Worm (Caenorhabditis elegans) whole organism, L4 larva: ENCODE measurements around the gene ifta-2.

ENCODE experiments used
- D1046.2 ChIP-seq: fragments of 200-800 bp; sonication (Bioruptor generic); IDR thresholded peaks from 2 replicates; pipeline ENCODE4 v1.3.6; 2022; ENCODE audit warnings: missing genetic modification characterization, missing compliant biosample characterization
- F10B5.3 ChIP-seq: sonication (generic microtip); optimal IDR thresholded peaks from 2 replicates; lab custom pipeline; 2016; ENCODE audit warnings: mild to moderate bottlenecking, missing genetic modification characterization, missing compliant biosample characterization
- F49E8.2 ChIP-seq: sonication (generic microtip); optimal IDR thresholded peaks from 2 replicates; lab custom pipeline; 2016; ENCODE audit warnings: missing compliant biosample characterization, mild to moderate bottlenecking, missing genetic modification characterization, borderline replicate concordance
- R02D3.7 ChIP-seq: fragments of 150-350 bp; sonication (generic microtip); optimal IDR thresholded peaks from 3 replicates; lab custom pipeline; 2014; ENCODE audit warnings: missing biosample characterization, missing genetic modification characterization
- T20F7.1 ChIP-seq: fragments of 200-800 bp; sonication (Bioruptor generic); optimal IDR thresholded peaks from 2 replicates; lab custom pipeline; 2018; ENCODE audit warnings: mild to moderate bottlenecking, missing genetic modification characterization, missing compliant biosample characterization
- Y105C5A.15 ChIP-seq: fragments of 200-800 bp; sonication (Bioruptor generic); IDR thresholded peaks from 2 replicates; pipeline ENCODE4 v1.3.6; 2022; ENCODE audit warnings: missing genetic modification characterization, missing compliant biosample characterization
- Y75B8A.6 ChIP-seq: fragments of 200-800 bp; sonication (Bioruptor generic); IDR thresholded peaks from 2 replicates; pipeline ENCODE4 v1.3.6; 2022; ENCODE audit warnings: missing genetic modification reagents, missing genetic modification characterization, missing compliant biosample characterization
- ZK546.5 ChIP-seq, 2 experiments: sonication (generic microtip); optimal IDR thresholded peaks; 2 replicates each; lab custom pipeline; 2017; ENCODE audit warnings: missing biosample characterization in 2 of 2, missing genetic modification characterization in 2 of 2
- aly-2 ChIP-seq: sonication (generic microtip); optimal IDR thresholded peaks from 2 replicates; lab custom pipeline; 2018; ENCODE audit warnings: missing biosample characterization, missing genetic modification characterization
- ama-1 ChIP-seq: fragments of 150-350 bp; optimal IDR thresholded peaks from 2 replicates; lab custom pipeline; 2014; ENCODE audit warnings: inconsistent platforms, mixed read lengths
- attf-4 ChIP-seq: sonication (generic microtip); optimal IDR thresholded peaks from 3 replicates; lab custom pipeline; 2017; ENCODE audit warnings: missing biosample characterization, missing genetic modification characterization
- ceh-28 ChIP-seq: fragments of 150-350 bp; optimal IDR thresholded peaks from 2 replicates; lab custom pipeline; 2014; ENCODE audit warnings: missing biosample characterization, missing genetic modification reagents, missing genetic modification characterization
- ceh-44 ChIP-seq: fragments of 200-800 bp; sonication (Bioruptor generic); IDR thresholded peaks from 2 replicates; pipeline ENCODE4 v1.3.6; 2022; ENCODE audit warnings: missing genetic modification reagents, missing genetic modification characterization, missing compliant biosample characterization
- ceh-62 ChIP-seq: sonication (generic microtip); optimal IDR thresholded peaks from 2 replicates; lab custom pipeline; 2017; ENCODE audit warnings: missing biosample characterization, missing genetic modification characterization
- ceh-82 ChIP-seq: sonication (generic microtip); optimal IDR thresholded peaks from 2 replicates; lab custom pipeline; 2017; ENCODE audit warnings: missing biosample characterization, missing genetic modification characterization
- cey-2 ChIP-seq: sonication (generic microtip); optimal IDR thresholded peaks from 3 replicates; lab custom pipeline; 2017; ENCODE audit warnings: missing genetic modification characterization, mild to moderate bottlenecking, missing compliant biosample characterization, antibody characterized with exemption, borderline replicate concordance; ENCODE audit not compliant: insufficient read depth
- daf-12 ChIP-seq: fragments of 150-350 bp; optimal IDR thresholded peaks from 2 replicates; lab custom pipeline; 2014; ENCODE audit warnings: missing biosample characterization, missing genetic modification reagents, missing genetic modification characterization
- daf-16 ChIP-seq, 3 experiments: sonication (generic microtip); optimal IDR thresholded peaks; 2 replicates each; lab custom pipeline; 2016 to 2017; ENCODE audit warnings: missing genetic modification characterization in 3 of 3, missing genetic modification reagents in 3 of 3, mild to moderate bottlenecking in 2 of 3, missing compliant biosample characterization in 2 of 3, missing biosample characterization in 1 of 3, moderate library complexity in 1 of 3
- daf-19 ChIP-seq: fragments of 200-800 bp; sonication (Bioruptor generic); conservative IDR thresholded peaks from 2 replicates; pipeline ENCODE4 v1.3.6; 2022; ENCODE audit warnings: missing genetic modification characterization, missing compliant biosample characterization
- daf-8 ChIP-seq: fragments of 200-800 bp; sonication (Bioruptor generic); IDR thresholded peaks from 2 replicates; pipeline ENCODE4 v1.3.6; 2022; ENCODE audit warnings: missing genetic modification characterization, missing compliant biosample characterization
- dmd-6 ChIP-seq: fragments of 200-800 bp; sonication (Bioruptor generic); IDR thresholded peaks from 2 replicates; pipeline ENCODE4 v1.3.6; 2022; ENCODE audit warnings: missing genetic modification reagents, missing genetic modification characterization, missing compliant biosample characterization
- dmd-8 ChIP-seq: fragments of 200-800 bp; sonication (Bioruptor generic); IDR thresholded peaks from 2 replicates; pipeline ENCODE4 v1.3.6; 2022; ENCODE audit warnings: missing genetic modification characterization, missing compliant biosample characterization
- dpl-1 ChIP-seq: fragments of 150-350 bp; optimal IDR thresholded peaks from 2 replicates; lab custom pipeline; 2014; ENCODE audit warnings: missing biosample characterization, missing genetic modification reagents, missing genetic modification characterization
- dve-1 ChIP-seq: sonication (generic microtip); optimal IDR thresholded peaks from 2 replicates; lab custom pipeline; 2017; ENCODE audit warnings: antibody characterized with exemption, mild to moderate bottlenecking, missing genetic modification characterization, missing compliant biosample characterization; ENCODE audit not compliant: insufficient read depth
- fkh-10 ChIP-seq: fragments of 150-350 bp; optimal IDR thresholded peaks from 2 replicates; lab custom pipeline; 2014; ENCODE audit warnings: missing biosample characterization, missing genetic modification reagents, missing genetic modification characterization
- fos-1 ChIP-seq: fragments of 150-350 bp; optimal IDR thresholded peaks from 2 replicates; lab custom pipeline; 2014; ENCODE audit warnings: missing biosample characterization, missing genetic modification characterization
- hif-1 ChIP-seq, 2 experiments: sonication (generic microtip); optimal IDR thresholded peaks; 2 replicates each; lab custom pipeline; 2016 to 2017; ENCODE audit warnings: missing compliant biosample characterization in 2 of 2, missing genetic modification characterization in 2 of 2, missing genetic modification reagents in 2 of 2, missing genotype in 2 of 2, mild to moderate bottlenecking in 1 of 2
- hlh-11 ChIP-seq: fragments of 200-800 bp; sonication (Bioruptor generic); optimal IDR thresholded peaks from 2 replicates; lab custom pipeline; 2018; ENCODE audit warnings: mild to moderate bottlenecking, missing genetic modification characterization, missing compliant biosample characterization
- jun-1 ChIP-seq: fragments of 150-350 bp; optimal IDR thresholded peaks from 2 replicates; lab custom pipeline; 2014; ENCODE audit warnings: missing biosample characterization, missing genetic modification reagents, missing genetic modification characterization
- lim-7 ChIP-seq: fragments of 200-800 bp; sonication (Bioruptor generic); IDR thresholded peaks from 2 replicates; pipeline ENCODE4 v1.3.6; 2022; ENCODE audit warnings: missing genetic modification characterization, missing compliant biosample characterization
- lin-1 ChIP-seq: fragments of 200-800 bp; sonication (Bioruptor generic); IDR thresholded peaks from 2 replicates; pipeline ENCODE4 v1.3.6; 2022; ENCODE audit warnings: missing genetic modification reagents, missing genetic modification characterization, missing compliant biosample characterization
- lin-13 ChIP-seq: fragments of 150-350 bp; optimal IDR thresholded peaks from 2 replicates; lab custom pipeline; 2014; ENCODE audit warnings: missing biosample characterization, missing genetic modification reagents, missing genetic modification characterization
- lir-3 ChIP-seq: sonication (generic microtip); optimal IDR thresholded peaks from 2 replicates; lab custom pipeline; 2016; ENCODE audit warnings: mild to moderate bottlenecking, missing genetic modification characterization, missing compliant biosample characterization
- madf-5 ChIP-seq, 2 experiments: fragments of 200-800 bp; sonication (Bioruptor generic); IDR thresholded peaks; 2 replicates each; pipeline ENCODE4 v1.3.6; 2022; ENCODE audit warnings: missing compliant biosample characterization in 2 of 2, missing genetic modification characterization in 2 of 2
- madf-9 ChIP-seq: fragments of 200-800 bp; sonication (Bioruptor generic); conservative IDR thresholded peaks from 2 replicates; pipeline ENCODE4 v1.3.6; 2022; ENCODE audit warnings: missing genetic modification reagents, missing genetic modification characterization, missing compliant biosample characterization
- mdl-1 ChIP-seq, 2 experiments: fragments of 150-350 bp in 1 of 2; sonication (generic microtip) in 1 of 2; optimal IDR thresholded peaks; 2 replicates each; lab custom pipeline; 2014 to 2017; ENCODE audit warnings: missing biosample characterization in 2 of 2, missing genetic modification characterization in 2 of 2
- mes-2 ChIP-seq: sonication (generic microtip); optimal IDR thresholded peaks from 2 replicates; lab custom pipeline; 2016; ENCODE audit warnings: missing genotype, mild to moderate bottlenecking, missing genetic modification characterization, missing compliant biosample characterization; ENCODE audit not compliant: poor library complexity, severe bottlenecking
- nhr-102 ChIP-seq: sonication (generic microtip); optimal IDR thresholded peaks from 2 replicates; lab custom pipeline; 2016; ENCODE audit warnings: mild to moderate bottlenecking, missing genetic modification characterization, moderate library complexity, missing compliant biosample characterization
- nhr-237 ChIP-seq: sonication (generic microtip); optimal IDR thresholded peaks from 2 replicates; lab custom pipeline; 2017; ENCODE audit warnings: missing biosample characterization, missing genetic modification characterization
- nhr-25 ChIP-seq: sonication (generic microtip); optimal IDR thresholded peaks from 2 replicates; lab custom pipeline; 2017; ENCODE audit warnings: missing genetic modification characterization, mild to moderate bottlenecking, missing compliant biosample characterization, antibody characterized with exemption, moderate library complexity, borderline replicate concordance; ENCODE audit not compliant: insufficient read depth
- nhr-42 ChIP-seq: fragments of 200-800 bp; sonication (Bioruptor generic); IDR thresholded peaks from 2 replicates; pipeline ENCODE4 v1.3.6; 2022; ENCODE audit warnings: missing genetic modification characterization, missing compliant biosample characterization
- nhr-48 ChIP-seq: sonication (generic microtip); optimal IDR thresholded peaks from 2 replicates; lab custom pipeline; 2016; ENCODE audit warnings: mild to moderate bottlenecking, missing genetic modification characterization, missing compliant biosample characterization
- nhr-76 ChIP-seq: fragments of 150-350 bp; optimal IDR thresholded peaks from 2 replicates; lab custom pipeline; 2014; ENCODE audit warnings: missing biosample characterization, missing genetic modification characterization
- pqm-1 ChIP-seq: sonication (generic microtip); optimal IDR thresholded peaks from 2 replicates; lab custom pipeline; 2017; ENCODE audit warnings: missing biosample characterization, missing genetic modification characterization
- saeg-2 ChIP-seq: fragments of 200-800 bp; sonication (Bioruptor generic); IDR thresholded peaks from 2 replicates; pipeline ENCODE4 v1.3.6; 2022; ENCODE audit warnings: missing genetic modification reagents, missing genetic modification characterization, missing compliant biosample characterization
- skn-1 ChIP-seq: fragments of 150-350 bp; optimal IDR thresholded peaks from 2 replicates; lab custom pipeline; 2014; ENCODE audit warnings: missing biosample characterization, missing genetic modification characterization
- spr-1 ChIP-seq: sonication (generic microtip); optimal IDR thresholded peaks from 2 replicates; lab custom pipeline; 2016; ENCODE audit warnings: mild to moderate bottlenecking, missing genetic modification characterization, missing compliant biosample characterization
- tag-97 ChIP-seq: fragments of 200-800 bp; sonication (Bioruptor generic); IDR thresholded peaks from 2 replicates; pipeline ENCODE4 v1.3.6; 2022; ENCODE audit warnings: missing genetic modification characterization, missing compliant biosample characterization
- tra-1 ChIP-seq: fragments of 200-800 bp; sonication (Bioruptor generic); IDR thresholded peaks from 2 replicates; pipeline ENCODE4 v1.3.6; 2022; ENCODE audit warnings: missing genetic modification reagents, missing genetic modification characterization, missing compliant biosample characterization
- ztf-11 ChIP-seq: fragments of 150-350 bp; optimal IDR thresholded peaks from 2 replicates; lab custom pipeline; 2014; ENCODE audit warnings: missing biosample characterization, missing genetic modification characterization
- ztf-7 ChIP-seq: fragments of 150-350 bp; optimal IDR thresholded peaks from 2 replicates; lab custom pipeline; 2014; ENCODE audit warnings: missing biosample characterization, missing genetic modification characterization

Gene ifta-2

ce11 chrIV:17278363-17278762, 23.5 kb downstream of the ifta-2 start (continued):
- TF ChIP-seq ZK546.5 (tag; optimal IDR thresholded peaks at IDR 0.05; lab: Kevin White, UChicago) (peak in 1 of 2 experiments; percentile 66), Y105C5A.15 (GFP tag; lab: Robert Waterston, UW) (peak; percentile 50; the same call in 1 of the 2 replicates), nhr-25 (peak; percentile 96), ceh-82 (tag; lab: Kevin White, UChicago) (no peak), lim-7 (no peak), cey-2 (no peak), dve-1 (tag; lab: Kevin White, UChicago) (peak; percentile 98), daf-12 (tag; lab: Kevin White, UChicago) (no peak), ztf-11 (tag; lab: Kevin White, UChicago) (no peak), Y75B8A.6 (peak; percentile 89), jun-1 (peak; percentile 91), ama-1 (lab: Kevin White, UChicago) (no peak), lin-13 (GFP tag; lab: Kevin White, UChicago) (peak; percentile 93), ceh-62 (tag; lab: Kevin White, UChicago) (no peak), nhr-42 (GFP tag; lab: Robert Waterston, UW) (peak; percentile 90), F10B5.3 (tag; lab: Kevin White, UChicago) (peak; percentile 78), tag-97 (GFP tag; lab: Robert Waterston, UW) (no peak), fos-1 (tag; lab: Kevin White, UChicago) (peak; percentile 62), spr-1 (tag; lab: Kevin White, UChicago) (peak; percentile 92), T20F7.1 (GFP tag; lab: Kevin White, UChicago) (peak; percentile 90), hif-1 (tag; optimal IDR thresholded peaks at IDR 0.05; lab: Kevin White, UChicago) (peak; percentile 70 to 97), fkh-10 (GFP tag; lab: Kevin White, UChicago) (peak; percentile 99), R02D3.7 (tag; lab: Kevin White, UChicago) (no peak), dmd-8 (GFP tag; lab: Robert Waterston, UW) (no peak), daf-8 (GFP tag; lab: Robert Waterston, UW) (0 out of 2 replicates have a peak, but pooled peaks have one; percentile 46), tra-1 (GFP tag; lab: Robert Waterston, UW) (peak; percentile 97), ceh-28 (tag; lab: Kevin White, UChicago) (peak; percentile 19), nhr-102 (tag; lab: Kevin White, UChicago) (peak; percentile 86), nhr-48 (tag; lab: Kevin White, UChicago) (peak; percentile 92), pqm-1 (tag; lab: Kevin White, UChicago) (peak; percentile 36), nhr-76 (tag; lab: Kevin White, UChicago) (peak; percentile 78), hlh-11 (tag; lab: Kevin White, UChicago) (peak; percentile 97), nhr-237 (tag; lab: Kevin White, UChicago) (peak; percentile 22), attf-4 (tag; lab: Kevin White, UChicago) (no peak), F49E8.2 (peak; percentile 82), dmd-6 (peak; percentile 97), saeg-2 (peak; percentile 88), lir-3 (tag; lab: Kevin White, UChicago) (no peak), mdl-1 (tag; optimal IDR thresholded peaks at IDR 0.05; lab: Kevin White, UChicago) (peak; percentile 47 to 79), madf-5 (GFP tag; IDR thresholded peaks at IDR 0.05; lab: Robert Waterston, UW) (peak; percentile 12 to 82; a peak in 2 of 4 replicates), lin-1 (peak; percentile 60; the same call in 1 of the 2 replicates), ceh-44 (GFP tag; lab: Robert Waterston, UW) (peak; percentile 50; the same call in 1 of the 2 replicates), aly-2 (no peak), daf-16 (GFP tag; optimal IDR thresholded peaks at IDR 0.05; lab: Kevin White, UChicago) (peak; percentile 10 to 80), daf-16 (tag; optimal IDR thresholded peaks at IDR 0.05; lab: Kevin White, UChicago) (peak; percentile 39), daf-19 (GFP tag; lab: Robert Waterston, UW) (peak; percentile 90), D1046.2 (GFP tag; lab: Robert Waterston, UW) (peak; percentile 95), skn-1 (tag; lab: Kevin White, UChicago) (peak; percentile 76), ztf-7 (tag; lab: Kevin White, UChicago) (peak; percentile 63), madf-9 (GFP tag; lab: Robert Waterston, UW) (peak; percentile 88), dpl-1 (GFP tag; lab: Kevin White, UChicago) (peak; percentile 82), mes-2 (tag; lab: Kevin White, UChicago) (peak; percentile 89)
